Fruit fly (Drosophila melanogaster) whole organism, adult: ENCODE data around the gene CG5861.

Source experiments
- CG12768 ChIP-seq: fragments of 200-800 bp; sonication (Bioruptor generic); optimal IDR thresholded peaks from 2 replicates; lab custom pipeline; 2017; ENCODE audit warnings: missing biosample characterization, missing genetic modification characterization, mild to moderate bottlenecking, moderate library complexity, missing genetic modification reagents
- CG1620 ChIP-seq: fragments of 200-800 bp; sonication (Bioruptor generic); optimal IDR thresholded peaks from 2 replicates; lab custom pipeline; 2016; ENCODE audit warnings: missing biosample characterization, missing genetic modification characterization
- CG33017 ChIP-seq: fragments of 200-800 bp; sonication (Bioruptor generic); optimal IDR thresholded peaks from 2 replicates; lab custom pipeline; 2018; ENCODE audit warnings: missing biosample characterization, mild to moderate bottlenecking, missing genetic modification characterization, moderate library complexity
- CG5204 ChIP-seq: fragments of 200-800 bp; sonication (Bioruptor generic); optimal IDR thresholded peaks from 2 replicates; lab custom pipeline; 2016; ENCODE audit warnings: missing biosample characterization, missing genetic modification characterization
- Clk ChIP-seq: fragments of 200-800 bp; sonication (Bioruptor generic); optimal IDR thresholded peaks from 2 replicates; lab custom pipeline; 2017; ENCODE audit warnings: missing biosample characterization, missing genetic modification characterization
- Crg-1 ChIP-seq: fragments of 200-800 bp; sonication (Bioruptor generic); optimal IDR thresholded peaks from 2 replicates; lab custom pipeline; 2016; ENCODE audit warnings: missing biosample characterization, missing genetic modification characterization
- Mnt ChIP-seq: fragments of 200-800 bp; sonication (Bioruptor generic); optimal IDR thresholded peaks from 2 replicates; lab custom pipeline; 2016; ENCODE audit warnings: missing biosample characterization, mild to moderate bottlenecking, missing genetic modification characterization
- cic ChIP-seq: fragments of 200-800 bp; sonication (Bioruptor generic); optimal IDR thresholded peaks from 2 replicates; lab custom pipeline; 2017; ENCODE audit warnings: missing biosample characterization, mild to moderate bottlenecking, missing genetic modification characterization, moderate library complexity
- cnc ChIP-seq, 2 experiments: fragments of >200 bp; optimal IDR thresholded peaks; 2 replicates each; lab custom pipeline; 2017
- pad ChIP-seq: fragments of 200-800 bp; sonication (Bioruptor generic); optimal IDR thresholded peaks from 3 replicates; lab custom pipeline; 2017; ENCODE audit warnings: missing biosample characterization, missing genetic modification characterization, mild to moderate bottlenecking, moderate library complexity, missing genetic modification reagents

DNA sequence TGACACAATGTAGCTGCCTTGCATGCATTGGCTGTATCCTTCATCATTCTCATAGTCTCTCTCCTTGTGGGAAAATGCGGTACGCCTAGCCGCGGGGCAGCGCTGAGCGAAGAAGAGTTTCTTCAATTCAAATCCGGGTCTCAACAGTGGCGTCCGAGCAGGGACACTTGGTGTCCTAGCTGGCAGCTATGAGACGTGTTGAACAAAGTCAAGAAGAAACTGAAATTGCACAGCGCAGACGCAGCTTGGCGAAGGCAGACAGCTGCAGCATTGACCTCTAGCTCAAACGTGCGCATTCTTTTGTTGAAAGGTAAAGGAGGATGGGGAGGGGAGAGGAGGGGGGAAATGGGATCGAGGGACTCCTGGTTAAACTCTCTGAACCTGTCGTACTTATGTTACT, 43.4 kb downstream of the CG5861 start:
- TF ChIP-seq Clk (GFP tag; lab: Kevin White, UChicago) = no peak
- TF ChIP-seq CG5204 (GFP tag; lab: Kevin White, UChicago) = no peak
- TF ChIP-seq pad (GFP tag; lab: Kevin White, UChicago) = no peak
- TF ChIP-seq cnc (optimal IDR thresholded peaks at IDR 0.05; lab: Kevin White, UChicago) = no peak
- no peak for TF ChIP-seq CG1620
- TF ChIP-seq Mnt (GFP tag; lab: Kevin White, UChicago) = no peak
- TF ChIP-seq Crg-1 = no peak
- no peak for TF ChIP-seq CG12768
- TF ChIP-seq cic (GFP tag; lab: Kevin White, UChicago) = no peak
- no peak for TF ChIP-seq CG33017 (tag; lab: Kevin White, UChicago)
